Worm (Caenorhabditis elegans): ENCODE data around the gene Y43F8B.15.

ce11 chrV:19470385-19470784, 8.5 kb upstream of the Y43F8B.15 start, which contains the start of gene Y43F8B.11:
- TF ChIP-seq mdl-1 (tag; optimal IDR thresholded peaks at IDR 0.05) (no peak), nhr-90 (tag; optimal IDR thresholded peaks at IDR 0.05; ENCODE audit: poor library complexity) (no peak), nhr-237 (tag; optimal IDR thresholded peaks at IDR 0.05) (no peak), rnt-1 (tag; optimal IDR thresholded peaks at IDR 0.05) (no peak), egl-27 (tag; optimal IDR thresholded peaks at IDR 0.05) (no peak), zag-1 (tag; optimal IDR thresholded peaks at IDR 0.05) (no peak), ceh-90 (tag; optimal IDR thresholded peaks at IDR 0.05) (no peak), blmp-1 (tag; optimal IDR thresholded peaks at IDR 0.05) (no peak), fkh-10 (GFP tag; optimal IDR thresholded peaks at IDR 0.05) (no peak), nhr-76 (tag; optimal IDR thresholded peaks at IDR 0.05) (no peak), unc-130 (tag; optimal IDR thresholded peaks at IDR 0.05) (no peak)

Measured in whole organism, L1 larva.